Worm (Caenorhabditis elegans): ENCODE measurements around the gene kup-1.

DNA sequence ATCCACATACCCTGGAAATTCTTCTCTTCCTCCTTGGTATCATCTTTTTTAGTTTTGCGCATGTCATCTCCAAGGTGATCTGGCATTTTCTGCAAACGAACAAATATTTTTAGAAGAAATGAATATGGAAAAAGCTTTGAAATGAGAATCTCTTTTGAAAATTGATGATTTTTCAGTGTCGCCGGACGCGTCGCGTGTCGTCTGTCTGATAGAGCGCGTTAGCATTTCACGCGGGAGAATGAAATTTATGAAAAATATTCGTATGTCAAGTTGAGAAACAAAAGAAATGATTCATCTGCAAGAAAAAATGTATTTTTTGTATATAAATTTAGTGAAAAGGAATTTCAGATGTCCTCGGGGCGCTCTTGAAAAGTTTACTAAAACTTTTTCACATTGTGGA lies 58.4 kb downstream of the kup-1 start, which contains the start of gene rpt-1:
- TF ChIP-seq fos-1 (tag; optimal IDR thresholded peaks at IDR 0.05) (peak; percentile 37), nhr-77 (tag; optimal IDR thresholded peaks at IDR 0.05) (no peak), zag-1 (tag; optimal IDR thresholded peaks at IDR 0.05) (no peak)

Measured in whole organism, L2 larva.